Worm (Caenorhabditis elegans) whole organism, mixed stage, embryonic: ENCODE data around the gene srt-37.

Experiments used
- M03D4.4 ChIP-seq: sonication (generic microtip); optimal IDR thresholded peaks from 2 replicates; lab custom pipeline; 2017; ENCODE audit warnings: mild to moderate bottlenecking, missing genetic modification characterization, missing compliant biosample characterization
- bed-3 ChIP-seq: fragments of 200-800 bp; sonication (Bioruptor generic); optimal IDR thresholded peaks from 3 replicates; lab custom pipeline; 2018; ENCODE audit warnings: mild to moderate bottlenecking, missing genetic modification characterization, moderate library complexity, missing compliant biosample characterization
- blmp-1 ChIP-seq: fragments of 150-350 bp; optimal IDR thresholded peaks from 2 replicates; lab custom pipeline; 2014; ENCODE audit warnings: missing biosample characterization, missing genetic modification characterization
- ceh-39 ChIP-seq: fragments of 150-350 bp; optimal IDR thresholded peaks from 2 replicates; lab custom pipeline; 2014; ENCODE audit warnings: missing biosample characterization, missing genetic modification characterization
- ceh-43 ChIP-seq: fragments of 200-800 bp; sonication (Bioruptor generic); optimal IDR thresholded peaks from 2 replicates; lab custom pipeline; 2018; ENCODE audit warnings: mild to moderate bottlenecking, missing genetic modification characterization, moderate library complexity, missing compliant biosample characterization
- ceh-83 ChIP-seq: fragments of 200-800 bp; sonication (Bioruptor generic); optimal IDR thresholded peaks from 2 replicates; lab custom pipeline; 2018; ENCODE audit warnings: mild to moderate bottlenecking, missing genetic modification characterization, missing compliant biosample characterization
- ces-1 ChIP-seq: fragments of 150-350 bp; optimal IDR thresholded peaks from 2 replicates; lab custom pipeline; 2014; ENCODE audit warnings: missing biosample characterization, missing genetic modification reagents, missing genetic modification characterization
- cnd-1 ChIP-seq: fragments of 200-800 bp; sonication (Bioruptor generic); optimal IDR thresholded peaks from 2 replicates; lab custom pipeline; 2018; ENCODE audit warnings: mild to moderate bottlenecking, missing genetic modification characterization, missing compliant biosample characterization
- drap-1 ChIP-seq: fragments of 200-800 bp; sonication (Bioruptor generic); optimal IDR thresholded peaks from 3 replicates; lab custom pipeline; 2018; ENCODE audit warnings: mild to moderate bottlenecking, missing genetic modification characterization, missing compliant biosample characterization
- elt-1 ChIP-seq: sonication (generic microtip); optimal IDR thresholded peaks from 2 replicates; lab custom pipeline; 2017; ENCODE audit warnings: missing genetic modification characterization, mild to moderate bottlenecking, missing compliant biosample characterization, antibody characterized with exemption, moderate library complexity, borderline replicate concordance; ENCODE audit not compliant: insufficient read depth
- elt-3 ChIP-seq: fragments of 150-350 bp; optimal IDR thresholded peaks from 2 replicates; lab custom pipeline; 2014; ENCODE audit warnings: missing biosample characterization, missing genetic modification characterization
- flh-1 ChIP-seq: fragments of 200-800 bp; sonication (Bioruptor generic); optimal IDR thresholded peaks from 2 replicates; lab custom pipeline; 2018; ENCODE audit warnings: mild to moderate bottlenecking, missing genetic modification characterization, moderate library complexity, missing compliant biosample characterization
- ham-2 ChIP-seq: fragments of 200-800 bp; sonication (Bioruptor generic); optimal IDR thresholded peaks from 2 replicates; lab custom pipeline; 2018; ENCODE audit warnings: mild to moderate bottlenecking, missing genetic modification characterization, missing compliant biosample characterization
- hlh-1 ChIP-seq: fragments of 150-350 bp; optimal IDR thresholded peaks from 2 replicates; lab custom pipeline; 2014; ENCODE audit warnings: missing biosample characterization, missing genetic modification reagents, missing genetic modification characterization
- lin-13 ChIP-seq: fragments of 150-350 bp; optimal IDR thresholded peaks from 2 replicates; lab custom pipeline; 2014; ENCODE audit warnings: missing biosample characterization, missing genetic modification characterization
- lsy-2 ChIP-seq: fragments of 150-350 bp; optimal IDR thresholded peaks from 2 replicates; lab custom pipeline; 2014; ENCODE audit warnings: missing biosample characterization, missing genetic modification characterization
- mab-5 ChIP-seq: fragments of 150-350 bp; optimal IDR thresholded peaks from 2 replicates; lab custom pipeline; 2014; ENCODE audit warnings: missing biosample characterization, missing genetic modification characterization
- mep-1 ChIP-seq: fragments of 150-350 bp; optimal IDR thresholded peaks from 2 replicates; lab custom pipeline; 2017; ENCODE audit warnings: missing biosample characterization, missing genetic modification reagents, missing genetic modification characterization, inconsistent platforms
- mls-2 ChIP-seq: sonication (generic microtip); optimal IDR thresholded peaks from 2 replicates; lab custom pipeline; 2016; ENCODE audit warnings: mild to moderate bottlenecking, missing genetic modification characterization, moderate library complexity, missing compliant biosample characterization
- nhr-12 ChIP-seq: fragments of 150-350 bp; optimal IDR thresholded peaks from 2 replicates; lab custom pipeline; 2014; ENCODE audit warnings: missing biosample characterization, missing genetic modification characterization
- nhr-2 ChIP-seq: fragments of 150-350 bp; optimal IDR thresholded peaks from 2 replicates; lab custom pipeline; 2014; ENCODE audit warnings: missing biosample characterization, missing genetic modification characterization
- nhr-237 ChIP-seq: fragments of 150-350 bp; optimal IDR thresholded peaks from 2 replicates; lab custom pipeline; 2014; ENCODE audit warnings: missing biosample characterization, missing genetic modification characterization
- nhr-28 ChIP-seq: fragments of 150-350 bp; optimal IDR thresholded peaks from 2 replicates; lab custom pipeline; 2014; ENCODE audit warnings: missing biosample characterization, missing genetic modification characterization
- nhr-76 ChIP-seq: sonication (generic microtip); optimal IDR thresholded peaks from 2 replicates; lab custom pipeline; 2017; ENCODE audit warnings: missing biosample characterization, missing genetic modification characterization
- pha-4 ChIP-seq: fragments of 150-350 bp; optimal IDR thresholded peaks from 2 replicates; lab custom pipeline; 2018; ENCODE audit warnings: missing biosample characterization, missing genetic modification reagents, missing genetic modification characterization
- snpc-4 ChIP-seq: fragments of 150-350 bp; optimal IDR thresholded peaks from 2 replicates; lab custom pipeline; 2014; ENCODE audit warnings: missing biosample characterization, missing genetic modification characterization
- sptf-1 ChIP-seq: sonication (generic microtip); optimal IDR thresholded peaks from 2 replicates; lab custom pipeline; 2017; ENCODE audit warnings: mild to moderate bottlenecking, missing genetic modification characterization, moderate library complexity, missing compliant biosample characterization
- tbx-8 ChIP-seq: fragments of 200-800 bp; sonication (Bioruptor generic); optimal IDR thresholded peaks from 2 replicates; lab custom pipeline; 2018; ENCODE audit warnings: mild to moderate bottlenecking, missing genetic modification characterization, moderate library complexity, missing compliant biosample characterization
- unc-120 ChIP-seq: sonication (generic microtip); optimal IDR thresholded peaks from 2 replicates; lab custom pipeline; 2017; ENCODE audit warnings: missing genetic modification characterization, missing compliant biosample characterization; ENCODE audit not compliant: poor library complexity, severe bottlenecking
- unc-39 ChIP-seq: fragments of 150-350 bp; optimal IDR thresholded peaks from 2 replicates; lab custom pipeline; 2014; ENCODE audit warnings: missing biosample characterization, missing genetic modification characterization
- unc-62 ChIP-seq: fragments of 150-350 bp; optimal IDR thresholded peaks from 2 replicates; lab custom pipeline; 2014; ENCODE audit warnings: missing biosample characterization, missing genetic modification reagents, missing genetic modification characterization
- zip-8 ChIP-seq: fragments of 150-350 bp; optimal IDR thresholded peaks from 2 replicates; lab custom pipeline; 2014; ENCODE audit warnings: missing biosample characterization, missing genetic modification characterization
- ztf-11 ChIP-seq: fragments of 150-350 bp; optimal IDR thresholded peaks from 2 replicates; lab custom pipeline; 2014; ENCODE audit warnings: missing biosample characterization, missing genetic modification characterization

Gene srt-37

ce11 chrV:4248359-4248758 is 33.2 kb downstream of the srt-37 start:
- TF ChIP-seq unc-120 (no peak), sptf-1 (tag; lab: Kevin White, UChicago) (no peak), ceh-43 (GFP tag; lab: Kevin White, UChicago) (no peak), mls-2 (tag; lab: Kevin White, UChicago) (no peak), lin-13 (tag; lab: Kevin White, UChicago) (no peak), zip-8 (no peak), nhr-237 (tag; lab: Kevin White, UChicago) (no peak), nhr-76 (tag; lab: Kevin White, UChicago) (no peak), hlh-1 (tag; lab: Kevin White, UChicago) (no peak), nhr-12 (no peak), ces-1 (no peak), flh-1 (GFP tag; lab: Kevin White, UChicago) (no peak), drap-1 (GFP tag; lab: Kevin White, UChicago) (no peak), cnd-1 (tag; lab: Kevin White, UChicago) (no peak), lsy-2 (tag; lab: Kevin White, UChicago) (no peak), pha-4 (tag; lab: Kevin White, UChicago) (no peak), ham-2 (GFP tag; lab: Kevin White, UChicago) (no peak), M03D4.4 (tag; lab: Kevin White, UChicago) (no peak), unc-39 (tag; lab: Kevin White, UChicago) (no peak)

- no peak for TF ChIP-seq ztf-11 (tag; lab: Kevin White, UChicago)
- no peak for TF ChIP-seq nhr-2 (tag; lab: Kevin White, UChicago)
- TF ChIP-seq unc-62: no peak
- no peak for TF ChIP-seq ces-1
- no peak for TF ChIP-seq mep-1 (tag; lab: Kevin White, UChicago)
- no peak for TF ChIP-seq mab-5
- no peak for TF ChIP-seq unc-39 (tag; lab: Kevin White, UChicago)
- no peak for TF ChIP-seq M03D4.4 (tag; lab: Kevin White, UChicago)
- no peak for TF ChIP-seq lin-13 (tag; lab: Kevin White, UChicago)
- no peak for TF ChIP-seq cnd-1 (tag; lab: Kevin White, UChicago)
- TF ChIP-seq elt-1 (tag; lab: Kevin White, UChicago): no peak
These were observed 39.2 kb downstream of the srt-37 start, which contains the start of gene srt-12 for ce11 chrV:4242431-4242830. Gene srt-12 (minus strand): TSS chrV:4242531.

- no peak for TF ChIP-seq snpc-4 (tag; lab: Kevin White, UChicago)
- no peak for TF ChIP-seq nhr-2 (tag; lab: Kevin White, UChicago)
- TF ChIP-seq sptf-1 (tag; lab: Kevin White, UChicago): no peak
- TF ChIP-seq pha-4 (tag; lab: Kevin White, UChicago): no peak
- no peak for TF ChIP-seq ceh-83 (GFP tag; lab: Kevin White, UChicago)
- no peak for TF ChIP-seq blmp-1 (tag; lab: Kevin White, UChicago)
- no peak for TF ChIP-seq elt-1 (tag; lab: Kevin White, UChicago)
- no peak for TF ChIP-seq mls-2 (tag; lab: Kevin White, UChicago)
- no peak for TF ChIP-seq nhr-76 (tag; lab: Kevin White, UChicago)
- no peak for TF ChIP-seq flh-1 (GFP tag; lab: Kevin White, UChicago)
- TF ChIP-seq drap-1 (GFP tag; lab: Kevin White, UChicago): no peak
- TF ChIP-seq tbx-8 (GFP tag; lab: Kevin White, UChicago): no peak
- no peak for TF ChIP-seq ceh-39 (tag; lab: Kevin White, UChicago)
- no peak for TF ChIP-seq ztf-11 (tag; lab: Kevin White, UChicago)
- TF ChIP-seq elt-3 (tag; lab: Kevin White, UChicago): no peak
- TF ChIP-seq cnd-1 (tag; lab: Kevin White, UChicago): no peak
- no peak for TF ChIP-seq hlh-1 (tag; lab: Kevin White, UChicago)
- TF ChIP-seq M03D4.4 (tag; lab: Kevin White, UChicago): no peak
- TF ChIP-seq ham-2 (GFP tag; lab: Kevin White, UChicago): no peak
These were observed 40.0 kb downstream of the srt-37 start for ce11 chrV:4241555-4241954.

ce11 chrV:4240292-4240691 is 41.3 kb downstream of the srt-37 start, which contains the start of gene srh-204:
Gene srh-204 (minus strand): TSS chrV:4240392.
- TF ChIP-seq ceh-43 (GFP tag; lab: Kevin White, UChicago) (no peak), ces-1 (no peak)

- no peak for TF ChIP-seq bed-3
- no peak for TF ChIP-seq nhr-76 (tag; lab: Kevin White, UChicago)
- no peak for TF ChIP-seq cnd-1 (tag; lab: Kevin White, UChicago)
- no peak for TF ChIP-seq elt-1 (tag; lab: Kevin White, UChicago)
- no peak for TF ChIP-seq unc-39 (tag; lab: Kevin White, UChicago)
- TF ChIP-seq sptf-1 (tag; lab: Kevin White, UChicago): no peak
- TF ChIP-seq snpc-4 (tag; lab: Kevin White, UChicago): no peak
- TF ChIP-seq ham-2 (GFP tag; lab: Kevin White, UChicago): no peak
- TF ChIP-seq nhr-28 (tag; lab: Kevin White, UChicago): no peak
- no peak for TF ChIP-seq flh-1 (GFP tag; lab: Kevin White, UChicago)
- TF ChIP-seq unc-62: no peak
- TF ChIP-seq pha-4 (tag; lab: Kevin White, UChicago): no peak
- TF ChIP-seq nhr-237 (tag; lab: Kevin White, UChicago): no peak
- no peak for TF ChIP-seq mls-2 (tag; lab: Kevin White, UChicago)
- no peak for TF ChIP-seq blmp-1 (tag; lab: Kevin White, UChicago)
These were observed 45.5 kb downstream of the srt-37 start, which contains the start of gene nlp-13 for ce11 chrV:4236118-4236517. Gene nlp-13 (plus strand): TSS chrV:4236418.
